Worm (Caenorhabditis elegans): Measurements from ENCODE around the gene sel-12.

The sel-12 gene

ce11 chrX:936013-936412 is 20.3 kb downstream of the sel-12 start:
- TF ChIP-seq snpc-4 (tag; optimal IDR thresholded peaks at IDR 0.05) = peak; percentile 87
- no peak for TF ChIP-seq ztf-4 (tag; optimal IDR thresholded peaks at IDR 0.05)
- TF ChIP-seq mep-1 (tag; optimal IDR thresholded peaks at IDR 0.05) = no peak
- TF ChIP-seq xbp-1 (tag; optimal IDR thresholded peaks at IDR 0.05) = no peak
- no peak for TF ChIP-seq nhr-28 (tag; optimal IDR thresholded peaks at IDR 0.05)
- TF ChIP-seq hlh-17 (GFP tag; optimal IDR thresholded peaks at IDR 0.05; ENCODE audit: borderline replicate concordance) = peak; percentile 22
- TF ChIP-seq elt-2 (tag; optimal IDR thresholded peaks at IDR 0.05) = no peak

- TF ChIP-seq elt-2 (tag; optimal IDR thresholded peaks at IDR 0.05) (peak; percentile 87), ceh-90 (tag; optimal IDR thresholded peaks at IDR 0.05) (no peak)
Measured at ce11 chrX:938269-938883, 22.7 kb downstream of the sel-12 start, which contains the start of gene F53H8.3. Gene F53H8.3 (plus strand): TSS chrX:938543.

- TF ChIP-seq zip-4 (GFP tag; optimal IDR thresholded peaks at IDR 0.05) (no peak), hlh-4 (tag; optimal IDR thresholded peaks at IDR 0.05) (no peak), unc-62 (GFP tag; optimal IDR thresholded peaks at IDR 0.05) (no peak), ceh-90 (tag; optimal IDR thresholded peaks at IDR 0.05) (no peak), efl-1 (optimal IDR thresholded peaks at IDR 0.05) (no peak), efl-1 (GFP tag; optimal IDR thresholded peaks at IDR 0.05 in 1 of 2) (peak in 1 of 2 experiments; percentile 91), nhr-237 (tag; optimal IDR thresholded peaks at IDR 0.05) (no peak), swsn-7 (tag; optimal IDR thresholded peaks at IDR 0.05) (no peak), hlh-17 (GFP tag; optimal IDR thresholded peaks at IDR 0.05; ENCODE audit: borderline replicate concordance) (no peak), lin-35 (GFP tag; optimal IDR thresholded peaks at IDR 0.05) (peak in 1 of 2 experiments; percentile 49), fkh-10 (GFP tag; optimal IDR thresholded peaks at IDR 0.05) (no peak), elt-2 (tag; optimal IDR thresholded peaks at IDR 0.05) (peak; percentile 72), fos-1 (tag; optimal IDR thresholded peaks at IDR 0.05) (no peak), blmp-1 (tag; optimal IDR thresholded peaks at IDR 0.05) (no peak), lin-13 (GFP tag; optimal IDR thresholded peaks at IDR 0.05) (no peak), egl-13 (tag; optimal IDR thresholded peaks at IDR 0.05) (no peak), unc-98 (GFP tag; IDR thresholded peaks at IDR 0.05) (no peak), hpl-2 (GFP tag; optimal IDR thresholded peaks at IDR 0.05) (no peak), nhr-12 (tag; optimal IDR thresholded peaks at IDR 0.05) (no peak), nhr-20 (tag; optimal IDR thresholded peaks at IDR 0.05) (peak; percentile 5)
Measured at ce11 chrX:945669-946068, 30.0 kb downstream of the sel-12 start.

ce11 chrX:947885-948284 is 32.2 kb downstream of the sel-12 start:
- TF ChIP-seq irx-1 (tag; optimal IDR thresholded peaks at IDR 0.05) (no peak), unc-130 (tag; optimal IDR thresholded peaks at IDR 0.05) (no peak), nhr-85 (tag) (peak; percentile 8), egl-27 (tag; optimal IDR thresholded peaks at IDR 0.05) (no peak), F16B12.6 (tag; optimal IDR thresholded peaks at IDR 0.05) (no peak), mab-9 (GFP tag; IDR thresholded peaks at IDR 0.05) (no peak), nhr-71 (tag; optimal IDR thresholded peaks at IDR 0.05) (peak; percentile 20), pax-3 (tag; optimal IDR thresholded peaks at IDR 0.05) (no peak), zag-1 (tag; optimal IDR thresholded peaks at IDR 0.05) (no peak), zip-4 (GFP tag; optimal IDR thresholded peaks at IDR 0.05) (no peak), lin-15B (tag; optimal IDR thresholded peaks at IDR 0.05) (no peak), lsy-2 (tag; optimal IDR thresholded peaks at IDR 0.05) (no peak), grh-1 (GFP tag; IDR thresholded peaks at IDR 0.05) (no peak), dsc-1 (tag; optimal IDR thresholded peaks at IDR 0.05) (no peak), ama-1 (optimal IDR thresholded peaks at IDR 0.05) (no peak), hlh-4 (tag; optimal IDR thresholded peaks at IDR 0.05) (peak; percentile 6), nhr-20 (tag; optimal IDR thresholded peaks at IDR 0.05) (no peak), xbp-1 (tag; optimal IDR thresholded peaks at IDR 0.05) (no peak), efl-1 (optimal IDR thresholded peaks at IDR 0.05) (no peak), efl-1 (GFP tag; optimal IDR thresholded peaks at IDR 0.05 in 1 of 2) (no peak), nhr-47 (tag; optimal IDR thresholded peaks at IDR 0.05) (peak; percentile 19), fkh-8 (tag; optimal IDR thresholded peaks at IDR 0.05) (peak; percentile 73), lir-3 (tag; optimal IDR thresholded peaks at IDR 0.05; ENCODE audit: poor library complexity) (no peak), lin-35 (GFP tag; optimal IDR thresholded peaks at IDR 0.05) (no peak), lin-14 (GFP tag; optimal IDR thresholded peaks at IDR 0.05) (no peak), aha-1 (tag; optimal IDR thresholded peaks at IDR 0.05) (no peak), elt-3 (tag; optimal IDR thresholded peaks at IDR 0.05) (no peak), nhr-77 (tag; optimal IDR thresholded peaks at IDR 0.05) (no peak), unc-86 (tag; optimal IDR thresholded peaks at IDR 0.05) (no peak)
